Worm (Caenorhabditis elegans) whole organism, mixed stage, embryonic: Measurements from ENCODE around the gene W09B6.4.

ENCODE experiments used
- blmp-1 ChIP-seq: fragments of 150-350 bp; optimal IDR thresholded peaks from 2 replicates; lab custom pipeline; 2014; ENCODE audit warnings: missing biosample characterization, missing genetic modification characterization
- ceh-43 ChIP-seq: fragments of 200-800 bp; sonication (Bioruptor generic); optimal IDR thresholded peaks from 2 replicates; lab custom pipeline; 2018; ENCODE audit warnings: mild to moderate bottlenecking, missing genetic modification characterization, moderate library complexity, missing compliant biosample characterization
- ham-2 ChIP-seq: fragments of 200-800 bp; sonication (Bioruptor generic); optimal IDR thresholded peaks from 2 replicates; lab custom pipeline; 2018; ENCODE audit warnings: mild to moderate bottlenecking, missing genetic modification characterization, missing compliant biosample characterization
- hlh-1 ChIP-seq: fragments of 150-350 bp; optimal IDR thresholded peaks from 2 replicates; lab custom pipeline; 2014; ENCODE audit warnings: missing biosample characterization, missing genetic modification reagents, missing genetic modification characterization
- nhr-237 ChIP-seq: fragments of 150-350 bp; optimal IDR thresholded peaks from 2 replicates; lab custom pipeline; 2014; ENCODE audit warnings: missing biosample characterization, missing genetic modification characterization
- snpc-4 ChIP-seq: fragments of 150-350 bp; optimal IDR thresholded peaks from 2 replicates; lab custom pipeline; 2014; ENCODE audit warnings: missing biosample characterization, missing genetic modification characterization
- zip-8 ChIP-seq: fragments of 150-350 bp; optimal IDR thresholded peaks from 2 replicates; lab custom pipeline; 2014; ENCODE audit warnings: missing biosample characterization, missing genetic modification characterization
- ztf-11 ChIP-seq: fragments of 150-350 bp; optimal IDR thresholded peaks from 2 replicates; lab custom pipeline; 2014; ENCODE audit warnings: missing biosample characterization, missing genetic modification characterization

- no peak for TF ChIP-seq nhr-237 (tag; lab: Kevin White, UChicago)
- TF ChIP-seq ztf-11 (tag; lab: Kevin White, UChicago), result no peak
- no peak for TF ChIP-seq hlh-1 (tag; lab: Kevin White, UChicago)
- no peak for TF ChIP-seq ham-2 (GFP tag; lab: Kevin White, UChicago)
- TF ChIP-seq zip-8, result no peak
- no peak for TF ChIP-seq blmp-1 (tag; lab: Kevin White, UChicago)
- TF ChIP-seq ceh-43 (GFP tag; lab: Kevin White, UChicago), result no peak
- no peak for TF ChIP-seq snpc-4 (tag; lab: Kevin White, UChicago)
These were observed 15.9 kb downstream of the W09B6.4 start for ce11 chrII:1124757-1125156.
